Worm (Caenorhabditis elegans) whole organism, L2 larva: ENCODE results near the gene T10H4.4.

Experiments used
- C34F6.9 ChIP-seq: fragments of 150-350 bp; optimal IDR thresholded peaks from 2 replicates; lab custom pipeline; 2014; ENCODE audit warnings: missing biosample characterization, missing genetic modification characterization
- F13H6.1 ChIP-seq: sonication (generic microtip); optimal IDR thresholded peaks from 2 replicates; lab custom pipeline; 2016; ENCODE audit warnings: missing genetic modification characterization, missing compliant biosample characterization
- R02D3.7 ChIP-seq: fragments of 150-350 bp; optimal IDR thresholded peaks from 2 replicates; lab custom pipeline; 2014; ENCODE audit warnings: missing biosample characterization, missing genetic modification characterization
- Y55F3AM.14 ChIP-seq: fragments of 200-800 bp; sonication (Bioruptor generic); optimal IDR thresholded peaks from 2 replicates; lab custom pipeline; 2018; ENCODE audit warnings: mild to moderate bottlenecking, missing genetic modification characterization, missing compliant biosample characterization
- ZK546.5 ChIP-seq: sonication (generic microtip); optimal IDR thresholded peaks from 2 replicates; lab custom pipeline; 2017; ENCODE audit warnings: missing biosample characterization, missing genetic modification characterization
- alr-1 ChIP-seq: fragments of 150-350 bp; optimal IDR thresholded peaks from 2 replicates; lab custom pipeline; 2014; ENCODE audit warnings: missing biosample characterization, missing genetic modification characterization
- aly-2 ChIP-seq: fragments of 150-350 bp; optimal IDR thresholded peaks from 2 replicates; lab custom pipeline; 2014; ENCODE audit warnings: missing biosample characterization, missing genetic modification characterization
- blmp-1 ChIP-seq: sonication (generic microtip); optimal IDR thresholded peaks from 2 replicates; lab custom pipeline; 2017; ENCODE audit warnings: missing genetic modification characterization, mild to moderate bottlenecking, missing compliant biosample characterization, antibody characterized with exemption, moderate library complexity; ENCODE audit not compliant: insufficient read depth
- ceh-16 ChIP-seq: fragments of 150-350 bp; optimal IDR thresholded peaks from 2 replicates; lab custom pipeline; 2014; ENCODE audit warnings: missing biosample characterization, missing genetic modification characterization
- ceh-82 ChIP-seq: fragments of 150-350 bp; optimal IDR thresholded peaks from 2 replicates; lab custom pipeline; 2014; ENCODE audit warnings: missing biosample characterization, missing genetic modification characterization
- crh-2 ChIP-seq: sonication (generic microtip); optimal IDR thresholded peaks from 2 replicates; lab custom pipeline; 2017; ENCODE audit warnings: missing biosample characterization, missing genetic modification characterization
- dmd-4 ChIP-seq: sonication (generic microtip); optimal IDR thresholded peaks from 2 replicates; lab custom pipeline; 2017; ENCODE audit warnings: missing biosample characterization, missing genetic modification characterization
- egl-27 ChIP-seq: sonication (generic microtip); optimal IDR thresholded peaks from 3 replicates; lab custom pipeline; 2017; ENCODE audit warnings: missing biosample characterization, missing genetic modification reagents, missing genetic modification characterization
- elt-1 ChIP-seq: fragments of 150-350 bp; optimal IDR thresholded peaks from 2 replicates; lab custom pipeline; 2014; ENCODE audit warnings: missing biosample characterization, missing genetic modification characterization
- elt-3 ChIP-seq: sonication (generic microtip); optimal IDR thresholded peaks from 2 replicates; lab custom pipeline; 2017; ENCODE audit warnings: missing biosample characterization, missing genetic modification characterization
- fos-1 ChIP-seq: fragments of 150-350 bp; optimal IDR thresholded peaks from 2 replicates; lab custom pipeline; 2014; ENCODE audit warnings: missing biosample characterization, missing genetic modification characterization
- gmeb-1 ChIP-seq: fragments of 150-350 bp; optimal IDR thresholded peaks from 2 replicates; lab custom pipeline; 2014; ENCODE audit warnings: missing biosample characterization, missing genetic modification characterization
- lin-13 ChIP-seq: fragments of 150-350 bp; optimal IDR thresholded peaks from 2 replicates; lab custom pipeline; 2014; ENCODE audit warnings: missing biosample characterization, missing genetic modification reagents, missing genetic modification characterization
- mab-5 ChIP-seq: fragments of 150-350 bp; optimal IDR thresholded peaks from 2 replicates; lab custom pipeline; 2014; ENCODE audit warnings: missing biosample characterization, missing genetic modification characterization
- nhr-10 ChIP-seq: sonication (generic microtip); optimal IDR thresholded peaks from 2 replicates; lab custom pipeline; 2017; ENCODE audit warnings: missing biosample characterization, missing genetic modification characterization
- nhr-11 ChIP-seq: fragments of 150-350 bp; optimal IDR thresholded peaks from 2 replicates; lab custom pipeline; 2014; ENCODE audit warnings: missing biosample characterization, missing genetic modification characterization
- nhr-12 ChIP-seq: fragments of 150-350 bp; optimal IDR thresholded peaks from 2 replicates; lab custom pipeline; 2014; ENCODE audit warnings: missing biosample characterization, missing genetic modification characterization
- nhr-129 ChIP-seq: fragments of 150-350 bp; optimal IDR thresholded peaks from 2 replicates; lab custom pipeline; 2014; ENCODE audit warnings: missing biosample characterization, missing genetic modification characterization
- nhr-21 ChIP-seq: fragments of 150-350 bp; optimal IDR thresholded peaks from 2 replicates; lab custom pipeline; 2014; ENCODE audit warnings: missing biosample characterization, missing genetic modification characterization
- nhr-23 ChIP-seq: fragments of 150-350 bp; optimal IDR thresholded peaks from 2 replicates; lab custom pipeline; 2014; ENCODE audit warnings: missing biosample characterization, missing genetic modification reagents, missing genetic modification characterization
- nhr-25 ChIP-seq: fragments of 150-350 bp; sonication (generic microtip); optimal IDR thresholded peaks from 3 replicates; lab custom pipeline; 2014; ENCODE audit warnings: missing biosample characterization, missing genetic modification characterization
- nhr-77 ChIP-seq: fragments of 150-350 bp; optimal IDR thresholded peaks from 2 replicates; lab custom pipeline; 2014; ENCODE audit warnings: missing biosample characterization, missing genetic modification characterization
- peb-1 ChIP-seq: fragments of 150-350 bp; optimal IDR thresholded peaks from 2 replicates; lab custom pipeline; 2014; ENCODE audit warnings: missing biosample characterization, missing genetic modification characterization
- skn-1 ChIP-seq: sonication (generic microtip); optimal IDR thresholded peaks from 2 replicates; lab custom pipeline; 2017; ENCODE audit warnings: missing biosample characterization, missing genetic modification characterization
- sma-9 ChIP-seq, 2 experiments: fragments of 150-350 bp in 1 of 2; sonication (generic microtip) in 1 of 2; optimal IDR thresholded peaks; 2 replicates each; lab custom pipeline; 2014 to 2016; ENCODE audit warnings: missing genetic modification characterization in 2 of 2, mild to moderate bottlenecking in 1 of 2, missing biosample characterization in 1 of 2, missing compliant biosample characterization in 1 of 2, missing genetic modification reagents in 1 of 2, moderate library complexity in 1 of 2
- snpc-4 ChIP-seq: fragments of 150-350 bp; optimal IDR thresholded peaks from 2 replicates; lab custom pipeline; 2014; ENCODE audit warnings: missing biosample characterization, missing genetic modification characterization
- unc-39 ChIP-seq: fragments of 150-350 bp; optimal IDR thresholded peaks from 2 replicates; lab custom pipeline; 2014; ENCODE audit warnings: missing biosample characterization, missing genetic modification characterization
- unc-62 ChIP-seq: fragments of 150-350 bp; optimal IDR thresholded peaks from 2 replicates; lab custom pipeline; 2014; ENCODE audit warnings: missing biosample characterization, missing genetic modification reagents, missing genetic modification characterization
- zag-1 ChIP-seq: fragments of 150-350 bp; optimal IDR thresholded peaks from 2 replicates; lab custom pipeline; 2014; ENCODE audit warnings: missing biosample characterization, missing genetic modification characterization
- ztf-1 ChIP-seq: fragments of 200-800 bp; sonication (Bioruptor generic); conservative IDR thresholded peaks from 2 replicates; pipeline ENCODE4 v1.3.6; 2022; ENCODE audit warnings: missing genetic modification characterization, missing compliant biosample characterization
- ztf-11 ChIP-seq: sonication (generic microtip); optimal IDR thresholded peaks from 2 replicates; lab custom pipeline; 2017; ENCODE audit warnings: missing biosample characterization, missing genetic modification characterization
- ztf-4 ChIP-seq: fragments of 150-350 bp; optimal IDR thresholded peaks from 2 replicates; lab custom pipeline; 2014; ENCODE audit warnings: missing biosample characterization, missing genetic modification characterization

The T10H4.4 gene

DNA sequence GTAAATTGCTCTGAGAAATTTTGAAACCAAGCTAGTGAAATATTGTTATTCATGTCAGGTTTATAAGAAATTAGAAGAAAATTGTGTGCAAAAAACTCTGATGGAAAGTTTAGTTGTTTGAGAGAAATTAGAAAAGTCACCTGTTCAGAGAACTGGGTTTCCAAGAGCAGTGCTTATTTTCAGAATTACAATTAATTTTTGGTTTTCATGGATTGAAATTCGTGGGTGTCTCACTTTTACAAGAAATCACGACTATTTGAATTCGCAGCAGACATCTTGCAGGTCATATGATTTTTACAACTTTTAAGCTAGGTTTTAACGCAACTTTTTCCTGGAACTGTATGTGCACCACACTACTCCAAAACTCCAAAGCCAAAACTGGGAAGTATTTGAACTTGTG, 36.8 kb upstream of the T10H4.4 start, which contains the start of gene srz-10:
Gene srz-10, minus strand, starts transcription at position 88 of the 400 bp plus-strand sequence.
- TF ChIP-seq dmd-4 (tag; lab: Kevin White, UChicago) (no peak), nhr-23 (tag; lab: Kevin White, UChicago) (no peak), nhr-77 (no peak), alr-1 (tag; lab: Kevin White, UChicago) (no peak), nhr-25 (no peak), crh-2 (tag; lab: Kevin White, UChicago) (no peak), Y55F3AM.14 (GFP tag; lab: Kevin White, UChicago) (no peak), gmeb-1 (tag; lab: Kevin White, UChicago) (no peak), skn-1 (no peak), F13H6.1 (tag; lab: Kevin White, UChicago) (no peak), ztf-4 (tag; lab: Kevin White, UChicago) (no peak), aly-2 (no peak), unc-62 (GFP tag; lab: Kevin White, UChicago) (no peak), egl-27 (tag; lab: Kevin White, UChicago) (no peak), elt-3 (no peak), sma-9 (GFP tag; optimal IDR thresholded peaks at IDR 0.05; lab: Kevin White, UChicago) (no peak), sma-9 (tag; optimal IDR thresholded peaks at IDR 0.05; lab: Kevin White, UChicago) (no peak), ceh-82 (tag; lab: Kevin White, UChicago) (no peak), ztf-11 (no peak), snpc-4 (tag; lab: Kevin White, UChicago) (no peak), ztf-1 (GFP tag; lab: Robert Waterston, UW) (no peak)

DNA sequence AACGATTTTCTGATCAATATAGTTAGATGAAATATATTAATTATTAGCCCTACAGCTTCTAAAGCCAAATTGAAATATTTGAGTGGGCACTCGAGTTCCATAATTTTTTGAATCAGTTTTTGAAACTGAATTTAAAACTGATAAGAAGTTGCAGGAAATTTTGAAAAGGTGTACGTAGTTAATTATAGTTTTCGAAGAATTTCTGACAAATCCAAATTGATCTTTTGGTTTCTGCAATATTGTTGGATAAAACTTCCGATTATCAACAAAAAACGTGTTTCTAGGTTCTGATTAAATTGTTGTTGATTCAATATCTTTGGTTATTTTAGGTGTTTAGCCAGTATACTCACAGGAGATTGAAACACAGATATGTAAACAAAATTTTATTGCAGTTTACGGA, 34.6 kb upstream of the T10H4.4 start, which contains the start of gene T26H8.4:
Gene T26H8.4, minus strand, starts transcription at position 101 of the 400 bp plus-strand sequence.
- TF ChIP-seq gmeb-1 (tag; lab: Kevin White, UChicago) (no peak), alr-1 (tag; lab: Kevin White, UChicago) (no peak), nhr-12 (tag; lab: Kevin White, UChicago) (no peak), R02D3.7 (no peak), zag-1 (tag; lab: Kevin White, UChicago) (no peak), nhr-129 (no peak), ZK546.5 (tag; lab: Kevin White, UChicago) (no peak), unc-39 (no peak), C34F6.9 (tag; lab: Kevin White, UChicago) (no peak), ceh-82 (tag; lab: Kevin White, UChicago) (no peak)

- no peak for TF ChIP-seq fos-1 (tag; lab: Kevin White, UChicago)
- no peak for TF ChIP-seq ztf-4 (tag; lab: Kevin White, UChicago)
- TF ChIP-seq nhr-10 (tag; lab: Kevin White, UChicago): no peak
- TF ChIP-seq ZK546.5 (tag; lab: Kevin White, UChicago): no peak
- no peak for TF ChIP-seq aly-2
- TF ChIP-seq, all 48 proteins: peak for 0
Measured at ce11 chrV:15305502-15305901, 33.3 kb upstream of the T10H4.4 start, which contains the start of gene T26H8.5. Gene T26H8.5 (minus strand): TSS chrV:15305602.

DNA sequence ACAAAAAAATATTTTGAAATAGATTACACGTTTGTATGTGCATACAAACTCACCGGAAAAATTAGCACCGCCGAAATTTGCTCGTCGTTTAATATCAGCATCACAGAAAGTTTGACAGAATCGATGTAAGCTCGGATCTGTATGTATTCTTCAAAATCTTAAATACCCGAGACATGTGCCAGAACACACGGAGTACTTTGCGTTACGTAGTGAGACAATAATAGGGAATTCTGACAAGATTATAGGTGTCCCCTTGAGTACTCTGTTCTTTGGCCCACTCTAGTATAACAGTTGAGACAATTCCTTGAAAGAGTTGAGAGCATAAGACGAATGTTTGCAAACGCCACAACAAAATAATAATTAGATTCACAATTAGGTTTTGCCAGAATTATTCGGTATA, 31.5 kb upstream of the T10H4.4 start, which contains the start of gene srx-48:
Gene srx-48, minus strand, starts transcription at position 101 of the 400 bp plus-strand sequence.
- TF ChIP-seq Y55F3AM.14 (GFP tag; lab: Kevin White, UChicago) (no peak), blmp-1 (tag; lab: Kevin White, UChicago) (no peak), elt-1 (tag; lab: Kevin White, UChicago) (no peak), fos-1 (tag; lab: Kevin White, UChicago) (no peak), unc-62 (GFP tag; lab: Kevin White, UChicago) (no peak), egl-27 (tag; lab: Kevin White, UChicago) (no peak), dmd-4 (tag; lab: Kevin White, UChicago) (no peak), nhr-21 (no peak), nhr-11 (no peak), nhr-10 (tag; lab: Kevin White, UChicago) (no peak), nhr-23 (tag; lab: Kevin White, UChicago) (no peak), peb-1 (tag; lab: Kevin White, UChicago) (no peak), lin-13 (GFP tag; lab: Kevin White, UChicago) (no peak), mab-5 (tag; lab: Kevin White, UChicago) (no peak), zag-1 (tag; lab: Kevin White, UChicago) (no peak), ceh-16 (no peak), sma-9 (GFP tag; optimal IDR thresholded peaks at IDR 0.05; lab: Kevin White, UChicago) (no peak), sma-9 (tag; optimal IDR thresholded peaks at IDR 0.05; lab: Kevin White, UChicago) (no peak), ztf-4 (tag; lab: Kevin White, UChicago) (no peak), C34F6.9 (tag; lab: Kevin White, UChicago) (no peak), unc-39 (no peak)
